Worm (Caenorhabditis elegans): ENCODE measurements around the gene pqe-1.

Gene pqe-1

DNA sequence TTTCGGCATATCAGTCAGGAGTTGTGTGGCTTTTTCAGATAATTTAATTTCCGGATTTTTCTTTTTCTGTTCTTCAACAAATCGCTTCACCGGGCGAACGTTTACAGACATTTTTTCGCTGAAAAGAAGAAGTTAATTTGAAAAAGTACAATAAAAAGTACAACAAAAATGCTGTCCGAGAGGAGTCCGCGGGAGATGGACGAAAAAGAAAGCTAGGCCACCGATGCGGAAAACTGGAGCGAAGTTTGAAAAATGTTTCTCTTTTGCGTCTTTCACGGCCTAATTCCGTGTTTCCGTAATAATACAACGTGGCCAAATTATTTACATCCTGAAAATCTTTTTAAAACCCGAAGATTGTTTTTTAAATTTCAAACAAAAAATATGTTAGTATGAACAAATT, 38.2 kb downstream of the pqe-1 start, which contains the start of gene thoc-5 (continued):
- TF ChIP-seq F33H1.4 (GFP tag; IDR thresholded peaks at IDR 0.05) = peak; percentile 61
- TF ChIP-seq B0019.2 (GFP tag; conservative IDR thresholded peaks at IDR 0.05) = no peak
- TF ChIP-seq lir-1 (GFP tag; conservative IDR thresholded peaks at IDR 0.05) = peak; percentile 84
- peak; percentile 30 for TF ChIP-seq xnd-1 (tag; optimal IDR thresholded peaks at IDR 0.05)
- TF ChIP-seq let-607 (tag; optimal IDR thresholded peaks at IDR 0.05) = peak in 1 of 2 experiments; percentile 56
- TF ChIP-seq hmg-20 (GFP tag; IDR thresholded peaks at IDR 0.05) = peak; percentile 59; the same call in 1 of the 2 replicates
- peak; percentile 83 for TF ChIP-seq dpl-1 (GFP tag; optimal IDR thresholded peaks at IDR 0.05)
- TF ChIP-seq F55B11.4 (tag; optimal IDR thresholded peaks at IDR 0.05; ENCODE audit: borderline replicate concordance, insufficient read depth) = no peak
- peak; percentile 61; the same call in 1 of the 2 replicates for TF ChIP-seq pbrm-1 (GFP tag; IDR thresholded peaks at IDR 0.05)
- no peak for TF ChIP-seq lin-26 (GFP tag; IDR thresholded peaks at IDR 0.05)
- TF ChIP-seq ceh-100 (GFP tag; IDR thresholded peaks at IDR 0.05) = 0 out of 2 replicates have a peak, but pooled peaks have one; percentile 42
- TF ChIP-seq C06A6.2 (GFP tag; conservative IDR thresholded peaks at IDR 0.05) = no peak
- TF ChIP-seq snpc-3.4 (tag; optimal IDR thresholded peaks at IDR 0.05) = no peak
- TF ChIP-seq madf-8 (GFP tag; conservative IDR thresholded peaks at IDR 0.05) = peak; percentile 47
- TF ChIP-seq lin-35 (GFP tag; optimal IDR thresholded peaks at IDR 0.05) = peak in 2 of 3 experiments; percentile 20 to 93
- no peak for TF ChIP-seq somi-1 (GFP tag; optimal IDR thresholded peaks at IDR 0.05)
- TF ChIP-seq attf-3 (GFP tag; conservative IDR thresholded peaks at IDR 0.05) = peak; percentile 64; the same call in 1 of the 2 replicates
- no peak for TF ChIP-seq ztf-26 (tag; optimal IDR thresholded peaks at IDR 0.05)
- no peak for TF ChIP-seq T07F8.4 (tag; optimal IDR thresholded peaks at IDR 0.05)
- TF ChIP-seq rec-8 (tag; optimal IDR thresholded peaks at IDR 0.05) = peak; percentile 45 to 56
- no peak for TF ChIP-seq egl-18 (GFP tag; IDR thresholded peaks at IDR 0.05)
- no peak for TF ChIP-seq repo-1 (tag; optimal IDR thresholded peaks at IDR 0.05)
- peak; percentile 32 for TF ChIP-seq madf-10 (tag; optimal IDR thresholded peaks at IDR 0.05)
- no peak for TF ChIP-seq F23B12.7 (tag; optimal IDR thresholded peaks at IDR 0.05; ENCODE audit: insufficient read depth)
- peak; percentile 26; the same call in 1 of the 2 replicates for TF ChIP-seq hmg-1.2 (GFP tag; IDR thresholded peaks at IDR 0.05)
- no peak for TF ChIP-seq ceh-58 (GFP tag; IDR thresholded peaks at IDR 0.05)
- no peak for TF ChIP-seq attf-6 (GFP tag; IDR thresholded peaks at IDR 0.05)
- TF ChIP-seq unc-130 (GFP tag; optimal IDR thresholded peaks at IDR 0.05) = peak; percentile 89
- no peak for TF ChIP-seq F57A8.1 (GFP tag; optimal IDR thresholded peaks at IDR 0.05)
- peak; percentile 81 for TF ChIP-seq mcd-1 (GFP tag; IDR thresholded peaks at IDR 0.05)
- TF ChIP-seq Y53G8AR.9 (GFP tag; conservative IDR thresholded peaks at IDR 0.05) = no peak; the same call in 1 of the 2 replicates
- no peak for TF ChIP-seq B0336.3 (GFP tag; IDR thresholded peaks at IDR 0.05)
- peak; percentile 35 for TF ChIP-seq athp-1 (tag; optimal IDR thresholded peaks at IDR 0.05)
- 0 out of 2 replicates have a peak, but pooled peaks have one; percentile 25 for TF ChIP-seq ztf-28 (GFP tag; IDR thresholded peaks at IDR 0.05)
- no peak for TF ChIP-seq zfh-2 (GFP tag; conservative IDR thresholded peaks at IDR 0.05)
- no peak for TF ChIP-seq pha-4 (tag; optimal IDR thresholded peaks at IDR 0.05)
- TF ChIP-seq lin-40 (tag; optimal IDR thresholded peaks at IDR 0.05) = peak; percentile 66
- TF ChIP-seq tbx-9 (tag; optimal IDR thresholded peaks at IDR 0.05; ENCODE audit: borderline replicate concordance) = no peak
- TF ChIP-seq lag-1 (GFP tag; IDR thresholded peaks at IDR 0.05) = 0 out of 2 replicates have a peak, but pooled peaks have one; percentile 74
- TF ChIP-seq hsf-1 (GFP tag; IDR thresholded peaks at IDR 0.05) = no peak
- TF ChIP-seq snpc-1.1 (tag; optimal IDR thresholded peaks at IDR 0.05; ENCODE audit: insufficient read depth) = no peak
- TF ChIP-seq bed-1 (GFP tag; IDR thresholded peaks at IDR 0.05) = no peak
- no peak for TF ChIP-seq mes-4 (tag; optimal IDR thresholded peaks at IDR 0.05)
- no peak for TF ChIP-seq nfya-2 (GFP tag; IDR thresholded peaks at IDR 0.05)
- peak; percentile 75 for TF ChIP-seq aptf-2 (GFP tag; conservative IDR thresholded peaks at IDR 0.05)
- TF ChIP-seq B0261.1 (tag; optimal IDR thresholded peaks at IDR 0.05) = no peak

All from whole organism, young adult.